Fruit fly (Drosophila melanogaster) whole organism, embryonic: ENCODE results near the gene CG7974.

ENCODE experiments used
- B-H1 ChIP-seq: fragments of 200-800 bp; sonication (Bioruptor generic); IDR thresholded peaks from 3 replicates; pipeline ENCODE4 v1.3.6; 2022; ENCODE audit warnings: missing biosample characterization, missing genetic modification characterization
- Blimp-1 ChIP-seq: fragments of 200-800 bp; sonication (Bioruptor generic); optimal IDR thresholded peaks from 3 replicates; lab custom pipeline; 2018; ENCODE audit warnings: missing biosample characterization, missing genetic modification characterization, mild to moderate bottlenecking, moderate library complexity, missing genetic modification reagents
- CG10431 ChIP-seq: fragments of 200-800 bp; sonication (Bioruptor generic); optimal IDR thresholded peaks from 3 replicates; lab custom pipeline; 2018; ENCODE audit warnings: missing biosample characterization, mild to moderate bottlenecking, missing genetic modification characterization
- CG11398 ChIP-seq: fragments of 200-800 bp; sonication (Bioruptor generic); optimal IDR thresholded peaks from 2 replicates; lab custom pipeline; 2016; ENCODE audit warnings: missing biosample characterization, missing genetic modification characterization
- CG15601 ChIP-seq: fragments of 200-800 bp; sonication (Bioruptor generic); optimal IDR thresholded peaks from 3 replicates; lab custom pipeline; 2019; ENCODE audit warnings: missing biosample characterization, mild to moderate bottlenecking, missing genetic modification characterization, moderate library complexity
- CG15696 ChIP-seq: fragments of 200-800 bp; sonication (Bioruptor generic); optimal IDR thresholded peaks from 2 replicates; lab custom pipeline; 2019; ENCODE audit warnings: missing biosample characterization, mild to moderate bottlenecking, missing genetic modification characterization, moderate library complexity
- CG1647 ChIP-seq: fragments of 200-800 bp; sonication (Bioruptor generic); optimal IDR thresholded peaks from 3 replicates; lab custom pipeline; 2016; ENCODE audit warnings: missing biosample characterization, missing genetic modification characterization
- CG17612 ChIP-seq: fragments of 200-800 bp; sonication (Bioruptor generic); IDR thresholded peaks from 2 replicates; pipeline ENCODE4 v1.3.6; 2022; ENCODE audit warnings: missing biosample characterization, missing genetic modification characterization
- CG2120 ChIP-seq: fragments of 200-800 bp; sonication (Bioruptor generic); optimal IDR thresholded peaks from 3 replicates; lab custom pipeline; 2016; ENCODE audit warnings: missing biosample characterization, missing genetic modification characterization
- CG30403 ChIP-seq: fragments of 200-800 bp; sonication (Bioruptor generic); optimal IDR thresholded peaks from 3 replicates; lab custom pipeline; 2016; ENCODE audit warnings: missing biosample characterization, missing genetic modification characterization
- CG3838 ChIP-seq: fragments of 200-800 bp; sonication (Bioruptor generic); optimal IDR thresholded peaks from 3 replicates; lab custom pipeline; 2016; ENCODE audit warnings: missing biosample characterization, missing genetic modification characterization
- CG4730 ChIP-seq: fragments of 200-800 bp; sonication (Bioruptor generic); IDR thresholded peaks from 2 replicates; pipeline ENCODE4 v1.3.6; 2022; ENCODE audit warnings: missing biosample characterization, missing genetic modification characterization
- CG5245 ChIP-seq: fragments of 200-800 bp; sonication (Bioruptor generic); optimal IDR thresholded peaks from 3 replicates; lab custom pipeline; 2016; ENCODE audit warnings: missing biosample characterization, missing genetic modification characterization
- CG5953 ChIP-seq: fragments of 200-800 bp; sonication (Bioruptor generic); IDR thresholded peaks from 2 replicates; pipeline ENCODE4 v1.3.6; 2022; ENCODE audit warnings: missing biosample characterization, missing genetic modification characterization
- CG6683 ChIP-seq: fragments of 200-800 bp; sonication (Bioruptor generic); optimal IDR thresholded peaks from 2 replicates; lab custom pipeline; 2017; ENCODE audit warnings: missing biosample characterization, mild to moderate bottlenecking, missing genetic modification characterization, missing genetic modification reagents
- CG6813 ChIP-seq: fragments of 200-800 bp; sonication (Bioruptor generic); optimal IDR thresholded peaks from 2 replicates; lab custom pipeline; 2017; ENCODE audit warnings: missing biosample characterization, missing genetic modification characterization, mild to moderate bottlenecking, moderate library complexity, missing genetic modification reagents
- D19A ChIP-seq: fragments of 200-800 bp; optimal IDR thresholded peaks from 3 replicates; lab custom pipeline; 2019; ENCODE audit warnings: missing biosample characterization, mild to moderate bottlenecking, missing genetic modification characterization, moderate library complexity
- Dad ChIP-seq: fragments of 200-800 bp; sonication (Bioruptor generic); optimal IDR thresholded peaks from 3 replicates; lab custom pipeline; 2016; ENCODE audit warnings: missing biosample characterization, missing genetic modification characterization
- Dp ChIP-seq: fragments of 200-800 bp; sonication (Bioruptor generic); optimal IDR thresholded peaks from 2 replicates; lab custom pipeline; 2018; ENCODE audit warnings: missing biosample characterization, mild to moderate bottlenecking, missing genetic modification characterization, moderate library complexity
- E2f1 ChIP-seq: fragments of 200-800 bp; sonication (Bioruptor generic); IDR thresholded peaks from 2 replicates; pipeline ENCODE4 v1.3.6; 2022; ENCODE audit warnings: missing biosample characterization, missing genetic modification characterization
- H15 ChIP-seq: fragments of 200-800 bp; sonication (Bioruptor generic); IDR thresholded peaks from 3 replicates; pipeline ENCODE4 v1.3.6; 2022; ENCODE audit warnings: missing biosample characterization, missing genetic modification characterization
- H2.0 ChIP-seq: fragments of 200-800 bp; sonication (Bioruptor generic); IDR thresholded peaks from 2 replicates; pipeline ENCODE4 v1.3.6; 2022; ENCODE audit warnings: missing biosample characterization, missing genetic modification characterization
- Hey ChIP-seq: fragments of 200-800 bp; sonication (Bioruptor generic); optimal IDR thresholded peaks from 3 replicates; lab custom pipeline; 2018; ENCODE audit warnings: missing biosample characterization, mild to moderate bottlenecking, missing genetic modification characterization
- Hr39 ChIP-seq: fragments of >200 bp; optimal IDR thresholded peaks from 2 replicates; lab custom pipeline; 2017
- Kr ChIP-seq: fragments of 200-800 bp; sonication (Bioruptor generic); optimal IDR thresholded peaks from 2 replicates; lab custom pipeline; 2017; ENCODE audit warnings: missing biosample characterization, mild to moderate bottlenecking, missing genetic modification characterization
- Optix ChIP-seq: fragments of 200-800 bp; sonication (Bioruptor generic); IDR thresholded peaks from 3 replicates; pipeline ENCODE4 v1.3.6; 2022; ENCODE audit warnings: missing biosample characterization, missing genetic modification characterization
- Pdp1 ChIP-seq, 2 experiments: fragments of 200-800 bp; sonication (Bioruptor generic); optimal IDR thresholded peaks; 3 replicates each; lab custom pipeline; 2016; ENCODE audit warnings: missing biosample characterization in 2 of 2, missing genetic modification characterization in 2 of 2, mild to moderate bottlenecking in 1 of 2, moderate library complexity in 1 of 2
- Sox100B ChIP-seq: fragments of 200-800 bp; sonication (Bioruptor generic); optimal IDR thresholded peaks from 3 replicates; lab custom pipeline; 2018; ENCODE audit warnings: missing biosample characterization, mild to moderate bottlenecking, missing genetic modification characterization
- Tbp ChIP-seq: fragments of >200 bp; optimal IDR thresholded peaks from 2 replicates; lab custom pipeline; 2018; ENCODE audit warnings: missing biosample characterization, missing genetic modification characterization
- aop ChIP-seq: fragments of 200-800 bp; sonication (Bioruptor generic); IDR thresholded peaks from 2 replicates; pipeline ENCODE4 v1.3.6; 2022; ENCODE audit warnings: missing biosample characterization, missing genetic modification characterization
- crol ChIP-seq: fragments of 200-800 bp; sonication (Bioruptor generic); IDR thresholded peaks from 2 replicates; pipeline ENCODE4 v1.3.6; 2022; ENCODE audit warnings: missing biosample characterization, missing genetic modification characterization
- crp ChIP-seq, 2 experiments: fragments of 200-800 bp; sonication (Bioruptor generic); optimal IDR thresholded peaks; 2 replicates in 1 of 2; 3 replicates in 1 of 2; lab custom pipeline; 2017; ENCODE audit warnings: missing biosample characterization in 2 of 2, missing genetic modification characterization in 2 of 2, mild to moderate bottlenecking in 1 of 2, moderate library complexity in 1 of 2
- dm ChIP-seq: fragments of 200-800 bp; sonication (Bioruptor generic); optimal IDR thresholded peaks from 3 replicates; lab custom pipeline; 2016; ENCODE audit warnings: missing biosample characterization, missing genetic modification characterization
- gfzf ChIP-seq: fragments of 200-800 bp; sonication (Bioruptor generic); optimal IDR thresholded peaks from 2 replicates; lab custom pipeline; 2016; ENCODE audit warnings: missing biosample characterization, mild to moderate bottlenecking, missing genetic modification characterization, moderate library complexity
- hth ChIP-seq: fragments of >200 bp; optimal IDR thresholded peaks from 2 replicates; lab custom pipeline; 2017; ENCODE audit warnings: inconsistent platforms
- ind ChIP-seq: fragments of 200-800 bp; sonication (Bioruptor generic); optimal IDR thresholded peaks from 3 replicates; lab custom pipeline; 2016; ENCODE audit warnings: missing biosample characterization, missing genetic modification characterization
- insv ChIP-seq, 2 experiments: fragments of 200-800 bp; sonication (Bioruptor generic); optimal IDR thresholded peaks; 3 replicates each; lab custom pipeline; 2016 to 2018; ENCODE audit warnings: missing biosample characterization in 2 of 2, missing genetic modification characterization in 2 of 2
- inv ChIP-seq: fragments of 200-800 bp; sonication (Bioruptor generic); IDR thresholded peaks from 2 replicates; pipeline ENCODE4 v1.3.6; 2022; ENCODE audit warnings: missing biosample characterization, missing genetic modification characterization; ENCODE audit not compliant: partially characterized antibody
- jing ChIP-seq: fragments of 200-800 bp; sonication (Bioruptor generic); optimal IDR thresholded peaks from 2 replicates; lab custom pipeline; 2018; ENCODE audit warnings: missing biosample characterization, mild to moderate bottlenecking, missing genetic modification characterization
- kay ChIP-seq: fragments of 200-800 bp; sonication (Bioruptor generic); optimal IDR thresholded peaks from 2 replicates; lab custom pipeline; 2016; ENCODE audit warnings: missing biosample characterization, missing genetic modification characterization
- nau ChIP-seq: fragments of 200-800 bp; sonication (Bioruptor generic); optimal IDR thresholded peaks from 3 replicates; lab custom pipeline; 2017; ENCODE audit warnings: missing biosample characterization, mild to moderate bottlenecking, missing genetic modification characterization, missing genetic modification reagents
- oc ChIP-seq: fragments of 200-800 bp; sonication (Bioruptor generic); optimal IDR thresholded peaks from 2 replicates; lab custom pipeline; 2018; ENCODE audit warnings: missing biosample characterization, mild to moderate bottlenecking, missing genetic modification characterization, moderate library complexity
- org-1 ChIP-seq: fragments of 200-800 bp; sonication (Bioruptor generic); optimal IDR thresholded peaks from 2 replicates; lab custom pipeline; 2017; ENCODE audit warnings: missing biosample characterization, missing genetic modification characterization
- pfk ChIP-seq: fragments of 200-800 bp; sonication (Bioruptor generic); optimal IDR thresholded peaks from 2 replicates; lab custom pipeline; 2018; ENCODE audit warnings: missing biosample characterization, mild to moderate bottlenecking, missing genetic modification characterization, moderate library complexity
- pita ChIP-seq: fragments of 200-800 bp; sonication (Bioruptor generic); optimal IDR thresholded peaks from 2 replicates; lab custom pipeline; 2017; ENCODE audit warnings: missing biosample characterization, mild to moderate bottlenecking, missing genetic modification characterization
- pros ChIP-seq: fragments of 200-800 bp; sonication (Bioruptor generic); optimal IDR thresholded peaks from 3 replicates; lab custom pipeline; 2019; ENCODE audit warnings: missing biosample characterization, mild to moderate bottlenecking, missing genetic modification characterization, moderate library complexity
- sens-2 ChIP-seq: fragments of 200-800 bp; sonication (Bioruptor generic); IDR thresholded peaks from 2 replicates; pipeline ENCODE4 v1.3.6; 2022; ENCODE audit warnings: missing biosample characterization, missing genetic modification characterization
- slp2 ChIP-seq: fragments of 200-800 bp; sonication (Bioruptor generic); optimal IDR thresholded peaks from 2 replicates; lab custom pipeline; 2016; ENCODE audit warnings: missing biosample characterization, missing genetic modification characterization
- sr ChIP-seq: fragments of 200-800 bp; sonication (Bioruptor generic); IDR thresholded peaks from 3 replicates; pipeline ENCODE4 v1.3.6; 2022; ENCODE audit warnings: missing biosample characterization, missing genetic modification characterization
- stc ChIP-seq: fragments of 200-800 bp; sonication (Bioruptor generic); IDR thresholded peaks from 2 replicates; pipeline ENCODE4 v1.3.6; 2022; ENCODE audit warnings: missing biosample characterization, missing genetic modification characterization
- wek ChIP-seq: fragments of 200-800 bp; sonication (Bioruptor generic); optimal IDR thresholded peaks from 3 replicates; lab custom pipeline; 2018; ENCODE audit warnings: missing biosample characterization, mild to moderate bottlenecking, missing genetic modification characterization, moderate library complexity

The CG7974 gene

DNA sequence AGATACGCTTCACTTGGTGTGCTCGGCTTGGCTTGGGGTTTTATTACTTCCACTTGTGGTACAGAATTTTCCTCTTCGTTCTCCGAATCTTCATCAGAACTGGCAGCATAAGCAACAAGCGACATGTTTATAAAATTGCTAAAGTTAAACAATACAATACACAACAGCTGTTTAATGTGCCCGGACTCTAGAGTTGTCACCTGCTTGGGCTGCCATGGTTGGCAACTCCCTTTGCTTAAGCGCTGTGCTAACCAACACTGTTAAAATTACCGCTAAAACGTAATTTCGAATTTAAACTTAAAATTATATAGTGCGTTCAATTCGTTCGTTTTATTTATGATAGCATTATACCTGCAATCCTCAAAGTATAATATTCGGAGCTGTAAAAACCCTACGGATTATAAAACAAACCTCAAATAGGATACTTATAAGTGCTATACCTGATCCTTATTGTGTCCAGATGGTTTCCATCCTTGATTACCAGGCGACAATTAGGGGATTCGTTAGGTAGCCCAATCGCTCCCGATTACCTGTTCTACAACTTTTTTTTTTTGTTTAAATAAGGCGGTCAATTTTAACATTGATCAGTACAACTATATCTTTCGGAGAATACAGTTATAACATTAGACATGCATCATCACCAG lies 17.5 kb upstream of the CG7974 start, which contains the start of the genes CG17249 and Bro (continued):
- TF ChIP-seq ind (GFP tag; lab: Kevin White, UChicago), result no peak
- no peak for TF ChIP-seq Optix
- no peak for TF ChIP-seq oc (tag; lab: Kevin White, UChicago)
- TF ChIP-seq stc (GFP tag; lab: Robert Waterston, UW), result no peak
- TF ChIP-seq Tbp (GFP tag; lab: Kevin White, UChicago), result no peak
- TF ChIP-seq sr (GFP tag; lab: Robert Waterston, UW), result no peak
- no peak for TF ChIP-seq B-H1
- TF ChIP-seq CG11398 (GFP tag; lab: Kevin White, UChicago), result no peak
- no peak for TF ChIP-seq CG15601 (tag; lab: Kevin White, UChicago)
- no peak for TF ChIP-seq CG17612 (GFP tag; lab: Robert Waterston, UW)
- no peak for TF ChIP-seq D19A (tag; lab: Kevin White, UChicago)
- TF ChIP-seq CG10431 (GFP tag; lab: Kevin White, UChicago), result no peak
- no peak for TF ChIP-seq org-1
- TF ChIP-seq Dad (GFP tag; lab: Kevin White, UChicago), result peak; percentile 8
- TF ChIP-seq dm (GFP tag; lab: Kevin White, UChicago), result peak; percentile 39
- no peak for TF ChIP-seq CG5245 (GFP tag; lab: Kevin White, UChicago)
- TF ChIP-seq jing (GFP tag; lab: Kevin White, UChicago), result no peak
- no peak for TF ChIP-seq slp2 (GFP tag; lab: Kevin White, UChicago)
- no peak for TF ChIP-seq CG15696 (tag; lab: Kevin White, UChicago)
- no peak for TF ChIP-seq Hr39 (lab: Kevin White, UChicago)
- TF ChIP-seq Dp (GFP tag; lab: Kevin White, UChicago), result peak; percentile 98
- TF ChIP-seq Blimp-1 (GFP tag; lab: Kevin White, UChicago), result no peak
- peak; percentile 87 to 97 for TF ChIP-seq crp (GFP tag; optimal IDR thresholded peaks at IDR 0.05; lab: Kevin White, UChicago)
- peak; percentile 53 for TF ChIP-seq gfzf (GFP tag; lab: Kevin White, UChicago)
- TF ChIP-seq pfk (GFP tag; lab: Kevin White, UChicago), result no peak
- no peak for TF ChIP-seq insv (GFP tag; optimal IDR thresholded peaks at IDR 0.05; lab: Kevin White, UChicago)
- no peak for TF ChIP-seq wek (GFP tag; lab: Kevin White, UChicago)
- no peak for TF ChIP-seq H2.0 (GFP tag; lab: Robert Waterston, UW)
- no peak for TF ChIP-seq aop
- TF ChIP-seq pita (GFP tag; lab: Kevin White, UChicago), result no peak
- no peak for TF ChIP-seq CG6813
- TF ChIP-seq nau (GFP tag; lab: Kevin White, UChicago), result no peak
- TF ChIP-seq hth (lab: Kevin White, UChicago), result no peak
- no peak for TF ChIP-seq CG4730
- peak; percentile 53 for TF ChIP-seq CG3838
- TF ChIP-seq H15 (GFP tag; lab: Robert Waterston, UW), result no peak
- TF ChIP-seq CG30403 (GFP tag; lab: Kevin White, UChicago), result peak; percentile 22
- TF ChIP-seq CG6683, result no peak
- no peak for TF ChIP-seq crol (GFP tag; lab: Robert Waterston, UW)
- TF ChIP-seq Sox100B (GFP tag; lab: Kevin White, UChicago), result no peak
- TF ChIP-seq E2f1 (GFP tag; lab: Robert Waterston, UW), result no peak
- TF ChIP-seq inv (GFP tag; lab: Robert Waterston, UW), result peak; percentile 29; the same call in 1 of the 2 replicates
- peak; percentile 15 for TF ChIP-seq CG1647 (GFP tag; lab: Kevin White, UChicago)
- TF ChIP-seq sens-2 (GFP tag; lab: Robert Waterston, UW), result no peak
- TF ChIP-seq CG5953 (GFP tag; lab: Robert Waterston, UW), result no peak
- no peak for TF ChIP-seq kay (GFP tag; lab: Kevin White, UChicago)
- TF ChIP-seq Pdp1 (GFP tag; optimal IDR thresholded peaks at IDR 0.05; lab: Kevin White, UChicago), result peak in 1 of 2 experiments; percentile 62
- no peak for TF ChIP-seq pros
- no peak for TF ChIP-seq Hey (tag; lab: Kevin White, UChicago)
- TF ChIP-seq Kr (GFP tag; lab: Kevin White, UChicago), result no peak
- TF ChIP-seq CG2120, result peak; percentile 72
